Fruit fly (Drosophila melanogaster): Measurements from ENCODE around the gene mRpL13.

- TF ChIP-seq CG12768 (GFP tag; optimal IDR thresholded peaks at IDR 0.05) (no peak), kay (GFP tag; ENCODE audit: borderline replicate concordance) (no peak), Crg-1 (GFP tag; optimal IDR thresholded peaks at IDR 0.05) (no peak), bab1 (GFP tag; optimal IDR thresholded peaks at IDR 0.05) (no peak), toe (GFP tag; optimal IDR thresholded peaks at IDR 0.05) (no peak), ovo (GFP tag; optimal IDR thresholded peaks at IDR 0.05) (no peak), Mnt (GFP tag; optimal IDR thresholded peaks at IDR 0.05) (no peak), cnc (optimal IDR thresholded peaks at IDR 0.05) (no peak), CG7101 (tag; optimal IDR thresholded peaks at IDR 0.05) (no peak), CG5204 (GFP tag; optimal IDR thresholded peaks at IDR 0.05) (no peak), CG33017 (tag; optimal IDR thresholded peaks at IDR 0.05) (no peak), CG14711 (tag; optimal IDR thresholded peaks at IDR 0.05) (no peak), tj (GFP tag; optimal IDR thresholded peaks at IDR 0.05) (no peak)
These were observed 41.9 kb upstream of the mRpL13 start for dm6 chr2L:18900976-18901375.

Measured in whole organism, adult.